Worm (Caenorhabditis elegans) whole organism, young adult: ENCODE measurements around the gene nlp-43.
"Not testable (repeated sequence)": the region's sequence is repeated elsewhere in the genome, so short reads cannot be mapped to it uniquely, and the experiment has no call there.

Experiments used
- B0019.2 ChIP-seq: fragments of 200-800 bp; sonication (Bioruptor generic); conservative IDR thresholded peaks from 2 replicates; pipeline ENCODE4 v1.3.6; 2022; ENCODE audit warnings: missing genetic modification reagents, missing genetic modification characterization, missing compliant biosample characterization
- C17E4.6 ChIP-seq: fragments of 200-800 bp; sonication (Bioruptor generic); IDR thresholded peaks from 2 replicates; pipeline ENCODE4 v1.3.6; 2022; ENCODE audit warnings: missing genetic modification reagents, missing genetic modification characterization, missing compliant biosample characterization
- D2030.7 ChIP-seq: fragments of 200-800 bp; sonication (Bioruptor generic); IDR thresholded peaks from 2 replicates; pipeline ENCODE4 v1.3.6; 2022; ENCODE audit warnings: missing genetic modification reagents, missing genetic modification characterization, missing compliant biosample characterization
- F22D6.2 ChIP-seq: sonication (generic microtip); optimal IDR thresholded peaks from 2 replicates; lab custom pipeline; 2016; ENCODE audit warnings: mild to moderate bottlenecking, missing genetic modification characterization, missing compliant biosample characterization
- F23B12.7 ChIP-seq: sonication (generic microtip); optimal IDR thresholded peaks from 2 replicates; lab custom pipeline; 2017; ENCODE audit warnings: missing genetic modification characterization, mild to moderate bottlenecking, missing compliant biosample characterization, antibody characterized with exemption, moderate library complexity; ENCODE audit not compliant: insufficient read depth
- F37B4.10 ChIP-seq: fragments of 200-800 bp; sonication (Bioruptor generic); IDR thresholded peaks from 2 replicates; pipeline ENCODE4 v1.3.6; 2022; ENCODE audit warnings: missing genetic modification characterization, missing compliant biosample characterization
- F49E8.2 ChIP-seq: sonication (generic microtip); optimal IDR thresholded peaks from 3 replicates; lab custom pipeline; 2017; ENCODE audit warnings: missing genetic modification characterization, mild to moderate bottlenecking, missing compliant biosample characterization, antibody characterized with exemption, moderate library complexity; ENCODE audit not compliant: insufficient read depth
- F52B5.7 ChIP-seq: sonication (generic microtip); optimal IDR thresholded peaks from 2 replicates; lab custom pipeline; 2016; ENCODE audit warnings: mild to moderate bottlenecking, missing genetic modification characterization, missing compliant biosample characterization
- F57C9.4 ChIP-seq: sonication (generic microtip); optimal IDR thresholded peaks from 2 replicates; lab custom pipeline; 2017; ENCODE audit warnings: mild to moderate bottlenecking, missing genetic modification characterization, missing compliant biosample characterization
- K12H6.12 ChIP-seq: fragments of 200-800 bp; sonication (Bioruptor generic); optimal IDR thresholded peaks from 2 replicates; lab custom pipeline; 2018; ENCODE audit warnings: mild to moderate bottlenecking, missing genetic modification characterization, missing compliant biosample characterization
- T07F8.4 ChIP-seq: sonication (generic microtip); optimal IDR thresholded peaks from 2 replicates; lab custom pipeline; 2016; ENCODE audit warnings: mild to moderate bottlenecking, missing genetic modification characterization, moderate library complexity, missing compliant biosample characterization
- Y79H2A.3 ChIP-seq: fragments of 200-800 bp; sonication (Bioruptor generic); conservative IDR thresholded peaks from 2 replicates; pipeline ENCODE4 v1.3.6; 2022; ENCODE audit warnings: missing genetic modification reagents, missing genetic modification characterization, missing compliant biosample characterization
- Y95B8A.8 ChIP-seq: fragments of 200-800 bp; sonication (Bioruptor generic); IDR thresholded peaks from 2 replicates; pipeline ENCODE4 v1.3.6; 2022; ENCODE audit warnings: missing genetic modification reagents, missing genetic modification characterization, missing compliant biosample characterization
- ZK185.1 ChIP-seq: sonication (generic microtip); optimal IDR thresholded peaks from 2 replicates; lab custom pipeline; 2016; ENCODE audit warnings: mild to moderate bottlenecking, missing genetic modification characterization, missing compliant biosample characterization; ENCODE audit not compliant: poor library complexity, severe bottlenecking
- aptf-2 ChIP-seq: fragments of 200-800 bp; sonication (Bioruptor generic); conservative IDR thresholded peaks from 2 replicates; pipeline ENCODE4 v1.3.6; 2022; ENCODE audit warnings: missing genetic modification reagents, missing genetic modification characterization, missing compliant biosample characterization
- aptf-3 ChIP-seq: fragments of 200-800 bp; sonication (Bioruptor generic); IDR thresholded peaks from 2 replicates; pipeline ENCODE4 v1.3.6; 2022; ENCODE audit warnings: missing genetic modification characterization, missing compliant biosample characterization
- attf-3 ChIP-seq: fragments of 200-800 bp; sonication (Bioruptor generic); conservative IDR thresholded peaks from 2 replicates; pipeline ENCODE4 v1.3.6; 2022; ENCODE audit warnings: missing genetic modification reagents, missing genetic modification characterization, missing compliant biosample characterization
- attf-6 ChIP-seq: fragments of 200-800 bp; sonication (Bioruptor generic); IDR thresholded peaks from 2 replicates; pipeline ENCODE4 v1.3.6; 2022; ENCODE audit warnings: missing genetic modification reagents, missing genetic modification characterization, missing compliant biosample characterization
- bed-2 ChIP-seq: fragments of 200-800 bp; sonication (Bioruptor generic); IDR thresholded peaks from 2 replicates; pipeline ENCODE4 v1.3.6; 2022; ENCODE audit warnings: missing genetic modification reagents, missing genetic modification characterization, missing compliant biosample characterization
- cebp-1 ChIP-seq, 2 experiments: fragments of 200-800 bp in 1 of 2; sonication (Bioruptor generic) in 1 of 2; sonication (generic microtip) in 1 of 2; IDR thresholded peaks in 1 of 2; optimal IDR thresholded peaks in 1 of 2; 2 replicates each; pipeline versions ENCODE4 v1.3.6 to Lab custom; 2017 to 2022; ENCODE audit warnings: missing compliant biosample characterization in 2 of 2, missing genetic modification characterization in 2 of 2, mild to moderate bottlenecking in 1 of 2, missing genetic modification reagents in 1 of 2, moderate library complexity in 1 of 2
- cebp-2 ChIP-seq: fragments of 200-800 bp; sonication (Bioruptor generic); IDR thresholded peaks from 2 replicates; pipeline ENCODE4 v1.3.6; 2022; ENCODE audit warnings: missing genetic modification characterization, missing compliant biosample characterization
- ceh-27 ChIP-seq: fragments of 200-800 bp; sonication (Bioruptor generic); optimal IDR thresholded peaks from 2 replicates; lab custom pipeline; 2018; ENCODE audit warnings: mild to moderate bottlenecking, missing genetic modification characterization, moderate library complexity, missing compliant biosample characterization
- ceh-40 ChIP-seq: fragments of 200-800 bp; sonication (Bioruptor generic); IDR thresholded peaks from 2 replicates; pipeline ENCODE4 v1.3.6; 2022; ENCODE audit warnings: missing genetic modification characterization, missing compliant biosample characterization
- ceh-91 ChIP-seq: fragments of 200-800 bp; sonication (Bioruptor generic); IDR thresholded peaks from 2 replicates; pipeline ENCODE4 v1.3.6; 2022; ENCODE audit warnings: missing genetic modification reagents, missing genetic modification characterization, missing compliant biosample characterization
- chd-7 ChIP-seq: sonication (generic microtip); optimal IDR thresholded peaks from 2 replicates; lab custom pipeline; 2016; ENCODE audit warnings: mild to moderate bottlenecking, missing genetic modification characterization, moderate library complexity, missing compliant biosample characterization
- die-1 ChIP-seq: sonication (generic microtip); optimal IDR thresholded peaks from 2 replicates; lab custom pipeline; 2016; ENCODE audit warnings: missing genotype, mild to moderate bottlenecking, missing genetic modification characterization, missing compliant biosample characterization
- dox-1 ChIP-seq: fragments of 200-800 bp; sonication (Bioruptor generic); IDR thresholded peaks from 2 replicates; pipeline ENCODE4 v1.3.6; 2022; ENCODE audit warnings: missing genetic modification reagents, missing genetic modification characterization, missing compliant biosample characterization
- dpff-1 ChIP-seq: sonication (generic microtip); optimal IDR thresholded peaks from 2 replicates; lab custom pipeline; 2017; ENCODE audit warnings: mild to moderate bottlenecking, missing genetic modification characterization, missing compliant biosample characterization
- egl-18 ChIP-seq: fragments of 200-800 bp; sonication (Bioruptor generic); IDR thresholded peaks from 2 replicates; pipeline ENCODE4 v1.3.6; 2022; ENCODE audit warnings: missing genetic modification reagents, missing genetic modification characterization, missing compliant biosample characterization
- let-607 ChIP-seq, 2 experiments: fragments of 200-800 bp in 1 of 2; sonication (Bioruptor generic) in 1 of 2; sonication (generic microtip) in 1 of 2; optimal IDR thresholded peaks; 2 replicates each; lab custom pipeline; 2016 to 2018; ENCODE audit warnings: mild to moderate bottlenecking in 2 of 2, missing compliant biosample characterization in 2 of 2, missing genetic modification characterization in 2 of 2, moderate library complexity in 2 of 2, missing genotype in 1 of 2
- lin-26 ChIP-seq: fragments of 200-800 bp; sonication (Bioruptor generic); IDR thresholded peaks from 2 replicates; pipeline ENCODE4 v1.3.6; 2022; ENCODE audit warnings: missing genetic modification reagents, missing genetic modification characterization, missing compliant biosample characterization
- lin-40 ChIP-seq: sonication (generic microtip); optimal IDR thresholded peaks from 2 replicates; lab custom pipeline; 2016; ENCODE audit warnings: missing genetic modification characterization, mild to moderate bottlenecking, missing compliant biosample characterization, missing genotype, missing genetic modification reagents
- lsl-1 ChIP-seq: fragments of 200-800 bp; sonication (Bioruptor generic); optimal IDR thresholded peaks from 2 replicates; lab custom pipeline; 2018; ENCODE audit warnings: mild to moderate bottlenecking, missing genetic modification characterization, moderate library complexity, missing compliant biosample characterization
- lsy-27 ChIP-seq: sonication (generic microtip); optimal IDR thresholded peaks from 2 replicates; lab custom pipeline; 2017; ENCODE audit warnings: missing genetic modification characterization, mild to moderate bottlenecking, missing compliant biosample characterization, antibody characterized with exemption, missing genotype, borderline replicate concordance; ENCODE audit not compliant: insufficient read depth
- madf-10 ChIP-seq: sonication (generic microtip); optimal IDR thresholded peaks from 2 replicates; lab custom pipeline; 2016; ENCODE audit warnings: mild to moderate bottlenecking, missing genetic modification characterization, missing compliant biosample characterization
- madf-3 ChIP-seq: fragments of 200-800 bp; sonication (Bioruptor generic); IDR thresholded peaks from 2 replicates; pipeline ENCODE4 v1.3.6; 2022; ENCODE audit warnings: missing genetic modification reagents, missing genetic modification characterization, missing compliant biosample characterization
- madf-8 ChIP-seq: fragments of 200-800 bp; sonication (Bioruptor generic); conservative IDR thresholded peaks from 2 replicates; pipeline ENCODE4 v1.3.6; 2022; ENCODE audit warnings: missing genetic modification reagents, missing genetic modification characterization, missing compliant biosample characterization
- mcd-1 ChIP-seq: fragments of 200-800 bp; sonication (Bioruptor generic); IDR thresholded peaks from 2 replicates; pipeline ENCODE4 v1.3.6; 2022; ENCODE audit warnings: missing genetic modification reagents, missing genetic modification characterization, missing compliant biosample characterization
- pbrm-1 ChIP-seq: fragments of 200-800 bp; sonication (Bioruptor generic); IDR thresholded peaks from 2 replicates; pipeline ENCODE4 v1.3.6; 2022; ENCODE audit warnings: missing genetic modification reagents, missing genetic modification characterization, missing compliant biosample characterization
- rec-8 ChIP-seq, 2 experiments: sonication (generic microtip); optimal IDR thresholded peaks; 2 replicates each; lab custom pipeline; 2016; ENCODE audit warnings: mild to moderate bottlenecking in 2 of 2, missing genetic modification characterization in 2 of 2, missing genetic modification reagents in 2 of 2, missing genotype in 2 of 2, missing biosample characterization in 1 of 2, missing compliant biosample characterization in 1 of 2, moderate library complexity in 1 of 2
- snpc-4 ChIP-seq, 5 experiments: fragments of 150-350 bp in 1 of 5; sonication (generic microtip) in 4 of 5; optimal IDR thresholded peaks; 2 replicates each; lab custom pipeline; 2014 to 2018; ENCODE audit warnings: missing genetic modification characterization in 5 of 5, missing biosample characterization in 3 of 5, antibody characterized with exemption in 2 of 5, mild to moderate bottlenecking in 2 of 5, missing compliant biosample characterization in 2 of 5, missing genotype in 2 of 5, moderate library complexity in 2 of 5, missing genetic modification reagents in 1 of 5
- somi-1 ChIP-seq: fragments of 200-800 bp; sonication (Bioruptor generic); optimal IDR thresholded peaks from 2 replicates; lab custom pipeline; 2018; ENCODE audit warnings: mild to moderate bottlenecking, missing genetic modification characterization, missing compliant biosample characterization
- ztf-26 ChIP-seq: sonication (generic microtip); optimal IDR thresholded peaks from 2 replicates; lab custom pipeline; 2017; ENCODE audit warnings: missing genetic modification characterization, missing compliant biosample characterization
- ztf-3 ChIP-seq: fragments of 200-800 bp; sonication (Bioruptor generic); optimal IDR thresholded peaks from 2 replicates; lab custom pipeline; 2018; ENCODE audit warnings: mild to moderate bottlenecking, missing genetic modification characterization, missing compliant biosample characterization

The nlp-43 gene

ce11 chrIII:5031375-5031836 is 10.8 kb upstream of the nlp-43 start:
- TF ChIP-seq ceh-91, result peak; percentile 66
- TF ChIP-seq let-607 (tag; optimal IDR thresholded peaks at IDR 0.05; lab: Kevin White, UChicago), result peak in 1 of 2 experiments; percentile 59
- peak; percentile 69 for TF ChIP-seq T07F8.4 (tag; lab: Kevin White, UChicago)
- TF ChIP-seq F23B12.7 (tag; lab: Kevin White, UChicago), result peak; percentile 19
- TF ChIP-seq F57C9.4, result peak; percentile 21
- TF ChIP-seq ceh-40, result 0 out of 2 replicates have a peak, but pooled peaks have one; percentile 49
- TF ChIP-seq lin-26, result peak; percentile 91
- peak; percentile 48 for TF ChIP-seq die-1 (tag; lab: Kevin White, UChicago)
- 0 out of 2 replicates have a peak, but pooled peaks have one; percentile 73 for TF ChIP-seq Y95B8A.8 (GFP tag; lab: Robert Waterston, UW)
- TF ChIP-seq B0019.2 (GFP tag; lab: Robert Waterston, UW), result peak; percentile 60; the same call in 1 of the 2 replicates
- TF ChIP-seq C17E4.6, result peak; percentile 79
- TF ChIP-seq F52B5.7 (tag; lab: Kevin White, UChicago), result peak; percentile 83
- TF ChIP-seq ztf-26, result peak; percentile 78
- 0 out of 2 replicates have a peak, but pooled peaks have one; percentile 57 for TF ChIP-seq attf-6 (GFP tag; lab: Robert Waterston, UW)
- TF ChIP-seq lin-40, result peak; percentile 91
- peak; percentile 84 for TF ChIP-seq mcd-1 (GFP tag; lab: Robert Waterston, UW)
- TF ChIP-seq bed-2 (GFP tag; lab: Robert Waterston, UW), result 0 out of 2 replicates have a peak, but pooled peaks have one; percentile 14
- peak; percentile 39 for TF ChIP-seq lsy-27 (tag; lab: Kevin White, UChicago)
- peak; percentile 93 for TF ChIP-seq K12H6.12 (tag; lab: Kevin White, UChicago)
- 0 out of 2 replicates have a peak, but pooled peaks have one; percentile 27 for TF ChIP-seq madf-8 (GFP tag; lab: Robert Waterston, UW)
- TF ChIP-seq ceh-27, result peak; percentile 70
- TF ChIP-seq cebp-2 (GFP tag; lab: Robert Waterston, UW), result peak; percentile 34; the same call in 1 of the 2 replicates
- peak; percentile 90 for TF ChIP-seq D2030.7
- TF ChIP-seq F22D6.2 (tag; lab: Kevin White, UChicago), result peak; percentile 50
- TF ChIP-seq aptf-3 (GFP tag; lab: Robert Waterston, UW), result peak; percentile 79; the same call in 1 of the 2 replicates
- TF ChIP-seq aptf-2 (GFP tag; lab: Robert Waterston, UW), result peak; percentile 55; the same call in 1 of the 2 replicates
- TF ChIP-seq rec-8 (tag; optimal IDR thresholded peaks at IDR 0.05; lab: Kevin White, UChicago), result peak; percentile 5 to 22
- peak; percentile 57 for TF ChIP-seq attf-3 (GFP tag; lab: Robert Waterston, UW)
- peak; percentile 53 for TF ChIP-seq ztf-3 (GFP tag; lab: Kevin White, UChicago)
- peak; percentile 79 for TF ChIP-seq chd-7 (tag; lab: Kevin White, UChicago)
- peak; percentile 55 for TF ChIP-seq lsl-1 (GFP tag; lab: Kevin White, UChicago)
- TF ChIP-seq ZK185.1 (tag; lab: Kevin White, UChicago), result peak; percentile 84
- TF ChIP-seq madf-3 (GFP tag; lab: Robert Waterston, UW), result peak; percentile 62; the same call in 1 of the 2 replicates
- peak; percentile 72; the same call in 1 of the 2 replicates for TF ChIP-seq F37B4.10 (GFP tag; lab: Robert Waterston, UW)
- peak; percentile 98 for TF ChIP-seq dox-1
- 0 out of 2 replicates have a peak, but pooled peaks have one; percentile 22 for TF ChIP-seq Y79H2A.3
- TF ChIP-seq pbrm-1 (GFP tag; lab: Robert Waterston, UW), result peak; percentile 87
- TF ChIP-seq snpc-4 (GFP tag; optimal IDR thresholded peaks at IDR 0.05; lab: Kevin White, UChicago), result peak; percentile 46
- peak in 1 of 4 experiments; percentile 64 for TF ChIP-seq snpc-4 (tag; optimal IDR thresholded peaks at IDR 0.05; lab: Kevin White, UChicago)
- 0 out of 2 replicates have a peak, but pooled peaks have one; percentile 45 for TF ChIP-seq cebp-1 (GFP tag; IDR thresholded peaks at IDR 0.05; lab: Robert Waterston, UW)
- TF ChIP-seq cebp-1 (tag; optimal IDR thresholded peaks at IDR 0.05; lab: Kevin White, UChicago), result not testable (repeated sequence)
- TF ChIP-seq dpff-1, result peak; percentile 2
- TF ChIP-seq egl-18, result 0 out of 2 replicates have a peak, but pooled peaks have one; percentile 58
- TF ChIP-seq somi-1 (GFP tag; lab: Kevin White, UChicago), result peak; percentile 55
- TF ChIP-seq madf-10 (tag; lab: Kevin White, UChicago), result peak; percentile 71
- peak; percentile 9 for TF ChIP-seq F49E8.2
